Worm (Caenorhabditis elegans): Measurements from ENCODE around the gene cks-1.

- TF ChIP-seq ama-1 (optimal IDR thresholded peaks at IDR 0.05), result no peak
- no peak for TF ChIP-seq R02D3.7 (tag; optimal IDR thresholded peaks at IDR 0.05)
- TF ChIP-seq mdl-1 (tag; optimal IDR thresholded peaks at IDR 0.05), result no peak
- TF ChIP-seq nhr-237 (tag; optimal IDR thresholded peaks at IDR 0.05), result no peak
- no peak for TF ChIP-seq unc-39 (tag; optimal IDR thresholded peaks at IDR 0.05)
- no peak for TF ChIP-seq pha-4 (tag; optimal IDR thresholded peaks at IDR 0.05)
- no peak for TF ChIP-seq lin-39 (tag; optimal IDR thresholded peaks at IDR 0.05)
- no peak for TF ChIP-seq fkh-10 (GFP tag; optimal IDR thresholded peaks at IDR 0.05)
- no peak for TF ChIP-seq elt-3 (tag; optimal IDR thresholded peaks at IDR 0.05)
- no peak for TF ChIP-seq nhr-25 (tag; optimal IDR thresholded peaks at IDR 0.05)
- TF ChIP-seq ztf-11 (tag; optimal IDR thresholded peaks at IDR 0.05), result no peak
- no peak for TF ChIP-seq nhr-76 (tag; optimal IDR thresholded peaks at IDR 0.05)
- no peak for TF ChIP-seq pqm-1 (tag; optimal IDR thresholded peaks at IDR 0.05)
- TF ChIP-seq ZK546.5 (tag; optimal IDR thresholded peaks at IDR 0.05), result no peak
These were observed 34.4 kb upstream of the cks-1 start, which contains the start of gene hlh-12 for ce11 chrIV:8479346-8479745.

All from whole organism, L3 larva.